Fruit fly (Drosophila melanogaster): Measurements from ENCODE around the gene Pi4KIIIalpha.

Pi4KIIIalpha gene

dm6 chrX:2591315-2591999 is 33.1 kb upstream of the Pi4KIIIalpha start (continued):
- no peak for TF ChIP-seq Scr (GFP tag; IDR thresholded peaks at IDR 0.05; ENCODE audit: partially characterized antibody)
- TF ChIP-seq CG2120 (GFP tag; optimal IDR thresholded peaks at IDR 0.05) = peak; percentile 63
- TF ChIP-seq CG13775 (GFP tag; optimal IDR thresholded peaks at IDR 0.05) = peak; percentile 21
- peak; percentile 22 for TF ChIP-seq ind (GFP tag; optimal IDR thresholded peaks at IDR 0.05)
- no peak for TF ChIP-seq CG8944 (GFP tag; optimal IDR thresholded peaks at IDR 0.05)
- peak; percentile 49 for TF ChIP-seq CG13296 (GFP tag; optimal IDR thresholded peaks at IDR 0.05)
- TF ChIP-seq grau (tag; optimal IDR thresholded peaks at IDR 0.05) = peak; percentile 59
- TF ChIP-seq Hr51 (GFP tag; optimal IDR thresholded peaks at IDR 0.05) = peak in 1 of 2 experiments; percentile 48
- TF ChIP-seq CG15011 (GFP tag; optimal IDR thresholded peaks at IDR 0.05) = peak; percentile 16
- TF ChIP-seq CG12104 (GFP tag; optimal IDR thresholded peaks at IDR 0.05) = peak; percentile 18
- TF ChIP-seq row (GFP tag; IDR thresholded peaks at IDR 0.05) = peak; percentile 53; the same call in 2 of the 3 replicates
- TF ChIP-seq PHDP (tag; optimal IDR thresholded peaks at IDR 0.05) = peak; percentile 24
- TF ChIP-seq CG10209 (GFP tag; optimal IDR thresholded peaks at IDR 0.05) = peak; percentile 45
- peak; percentile 5 for TF ChIP-seq Oli (tag; optimal IDR thresholded peaks at IDR 0.05)
- TF ChIP-seq insv (GFP tag; optimal IDR thresholded peaks at IDR 0.05) = no peak
- peak; percentile 34; the same call in 1 of the 2 replicates for TF ChIP-seq CG3847 (GFP tag; IDR thresholded peaks at IDR 0.05)
- 0 out of 2 replicates have a peak, but pooled peaks have one; percentile 55 for TF ChIP-seq slbo (GFP tag; IDR thresholded peaks at IDR 0.05)
- peak; percentile 24 for TF ChIP-seq Sox100B (GFP tag; optimal IDR thresholded peaks at IDR 0.05)
- peak; percentile 9 for TF ChIP-seq Nf-YC (tag; optimal IDR thresholded peaks at IDR 0.05)
- peak; percentile 83 for TF ChIP-seq exex (tag; optimal IDR thresholded peaks at IDR 0.05)
- no peak for TF ChIP-seq sima (GFP tag; optimal IDR thresholded peaks at IDR 0.05)
- peak; percentile 27 for TF ChIP-seq fd3F (GFP tag; optimal IDR thresholded peaks at IDR 0.05)
- TF ChIP-seq CoRest (tag; optimal IDR thresholded peaks at IDR 0.05) = peak; percentile 48
- peak; percentile 6 for TF ChIP-seq CG6765 (GFP tag; optimal IDR thresholded peaks at IDR 0.05)
- TF ChIP-seq Rfx (GFP tag; IDR thresholded peaks at IDR 0.05) = peak; percentile 21; the same call in 1 of the 2 replicates
- TF ChIP-seq CHES-1-like (GFP tag; optimal IDR thresholded peaks at IDR 0.05) = peak; percentile 23
- peak; percentile 54 for TF ChIP-seq CG12659 (GFP tag; optimal IDR thresholded peaks at IDR 0.05)
- peak; percentile 23 for TF ChIP-seq scrt (GFP tag; optimal IDR thresholded peaks at IDR 0.05)
- TF ChIP-seq CG8765 (GFP tag; IDR thresholded peaks at IDR 0.05) = no peak
- TF ChIP-seq CG10274 (GFP tag; optimal IDR thresholded peaks at IDR 0.05) = peak; percentile 22
- no peak for TF ChIP-seq MTF-1 (GFP tag; optimal IDR thresholded peaks at IDR 0.05; ENCODE audit: borderline replicate concordance)
- peak; percentile 46 for TF ChIP-seq gem (tag; optimal IDR thresholded peaks at IDR 0.05)
- TF ChIP-seq org-1 (GFP tag; optimal IDR thresholded peaks at IDR 0.05) = peak; percentile 41
- TF ChIP-seq CG12236 (GFP tag; optimal IDR thresholded peaks at IDR 0.05) = no peak
- no peak for TF ChIP-seq CG10431 (GFP tag; optimal IDR thresholded peaks at IDR 0.05)
- peak; percentile 42 for TF ChIP-seq CG10543 (GFP tag; optimal IDR thresholded peaks at IDR 0.05)
- TF ChIP-seq zf30C (GFP tag; optimal IDR thresholded peaks at IDR 0.05) = peak; percentile 26

DNA sequence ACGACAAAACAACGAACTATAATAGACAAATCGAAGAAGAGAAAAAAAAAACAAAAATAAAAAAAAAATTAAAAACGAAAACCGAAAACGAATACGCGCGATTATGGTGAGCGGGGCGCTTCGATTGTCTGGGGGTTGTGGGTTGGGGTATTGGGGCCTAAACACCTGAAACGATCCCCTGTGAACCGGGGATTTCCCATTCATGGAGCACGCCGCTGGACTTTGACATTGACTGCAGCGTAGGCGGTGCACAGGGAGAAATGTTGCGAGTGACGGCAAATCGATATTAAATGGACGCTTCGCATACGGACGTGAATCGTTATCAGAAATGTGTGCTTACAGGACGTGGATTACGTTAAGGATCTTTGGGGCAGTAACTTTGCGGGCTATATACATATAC is 32.4 kb upstream of the Pi4KIIIalpha start:
- no peak for TF ChIP-seq ato (GFP tag; IDR thresholded peaks at IDR 0.05; ENCODE audit: partially characterized antibody)
- peak; percentile 66 for TF ChIP-seq nom (GFP tag; optimal IDR thresholded peaks at IDR 0.05)
